Fruit fly (Drosophila melanogaster): ENCODE results near the gene SclB.

DNA sequence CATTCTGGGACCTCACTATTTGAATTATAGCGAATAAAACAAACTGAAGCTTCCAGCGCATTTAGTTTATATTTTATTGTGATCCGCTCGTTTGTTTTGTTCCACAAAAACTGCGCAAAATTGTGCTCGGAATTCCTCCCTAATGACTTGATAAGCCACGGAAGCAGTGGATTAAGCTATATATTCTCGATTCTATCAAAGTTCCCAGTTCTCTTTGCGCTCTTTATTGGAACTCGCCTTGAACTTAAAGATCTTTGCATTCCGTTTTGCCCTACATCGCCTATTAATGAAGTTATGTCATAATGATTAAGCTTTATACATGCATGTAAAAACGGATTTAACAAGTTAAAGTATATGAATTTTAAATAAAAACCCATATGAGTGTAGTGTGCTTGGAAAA lies 614 bp upstream of the SclB start, which contains the start of gene Nepl9:
- TF ChIP-seq CG14655 (GFP tag; optimal IDR thresholded peaks at IDR 0.05) (no peak), fd96Ca (GFP tag; IDR thresholded peaks at IDR 0.05) (no peak), CG17806 (tag; optimal IDR thresholded peaks at IDR 0.05) (no peak), CG34367 (tag; optimal IDR thresholded peaks at IDR 0.05) (no peak), Pif1A (GFP tag; optimal IDR thresholded peaks at IDR 0.05) (no peak), CG12605 (GFP tag; IDR thresholded peaks at IDR 0.05) (no peak), CG4496 (GFP tag; IDR thresholded peaks at IDR 0.05) (no peak), Snoo (tag; optimal IDR thresholded peaks at IDR 0.05) (no peak), CG15710 (tag; optimal IDR thresholded peaks at IDR 0.05) (no peak), D1 (tag; optimal IDR thresholded peaks at IDR 0.05) (no peak), CG9948 (tag; optimal IDR thresholded peaks at IDR 0.05) (no peak), EcR (GFP tag; optimal IDR thresholded peaks at IDR 0.05) (no peak), CG32121 (GFP tag; IDR thresholded peaks at IDR 0.05) (no peak)
